Fruit fly (Drosophila melanogaster): ENCODE data around the gene Eip78C.
A peak's percentile ranks its signal among the peaks of the same experiment; 100 is the strongest.

The Eip78C gene

DNA sequence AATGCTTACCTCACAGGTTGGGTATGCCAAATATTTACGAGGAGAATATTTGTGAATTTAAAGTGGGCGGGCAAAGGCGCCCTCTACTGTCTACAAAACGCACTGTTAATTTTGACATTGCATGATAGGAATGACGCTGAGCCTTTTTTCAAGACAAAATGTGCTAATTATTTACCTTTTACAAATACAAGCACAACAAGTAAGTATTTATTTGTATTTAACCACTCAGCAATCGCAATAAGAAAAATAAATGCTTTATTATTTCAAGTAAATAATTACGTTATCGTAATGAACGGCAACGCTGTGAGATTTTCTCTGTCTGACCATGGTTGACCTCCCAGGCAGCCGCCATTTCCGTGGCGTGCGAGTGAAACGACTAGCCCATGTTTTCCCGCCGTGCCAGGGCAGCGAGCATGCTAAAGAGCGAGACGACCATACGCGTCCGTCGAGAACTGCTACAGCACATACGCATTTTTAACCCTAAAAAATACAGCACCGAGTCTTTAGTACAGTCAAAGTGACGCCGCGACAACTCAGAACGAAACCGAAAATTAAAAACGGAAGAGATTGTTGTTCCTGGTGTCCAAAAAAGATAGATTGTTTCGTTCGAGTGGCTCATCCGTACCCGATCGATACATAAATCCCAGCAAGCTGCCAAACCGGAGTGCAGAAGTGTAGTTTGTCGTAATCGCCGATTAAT lies 59.4 kb downstream of the Eip78C start, which contains the start of the genes CG12974 and pzg (continued):
- TF ChIP-seq nom (GFP tag; optimal IDR thresholded peaks at IDR 0.05) (peak; percentile 51), CG10147 (GFP tag; optimal IDR thresholded peaks at IDR 0.05) (peak; percentile 81), hbn (GFP tag; IDR thresholded peaks at IDR 0.05; ENCODE audit: partially characterized antibody) (peak; percentile 20), Side (GFP tag; optimal IDR thresholded peaks at IDR 0.05) (peak; percentile 48), CG18011 (GFP tag; optimal IDR thresholded peaks at IDR 0.05) (peak; percentile 50), chif (GFP tag; optimal IDR thresholded peaks at IDR 0.05) (peak; percentile 71 to 84), CG17912 (GFP tag; optimal IDR thresholded peaks at IDR 0.05) (peak; percentile 75), CG12155 (GFP tag; optimal IDR thresholded peaks at IDR 0.05) (peak; percentile 68), Hr51 (GFP tag; optimal IDR thresholded peaks at IDR 0.05) (peak; percentile 55 to 85), wor (GFP tag; IDR thresholded peaks at IDR 0.05) (peak; percentile 92), CG7271 (tag; optimal IDR thresholded peaks at IDR 0.05) (peak; percentile 64), CG6854 (GFP tag; optimal IDR thresholded peaks at IDR 0.05) (peak; percentile 1), Hey (tag; optimal IDR thresholded peaks at IDR 0.05) (peak; percentile 70), row (GFP tag; IDR thresholded peaks at IDR 0.05) (peak; percentile 88), CG6791 (GFP tag; IDR thresholded peaks at IDR 0.05; ENCODE audit: partially characterized antibody) (peak; percentile 67; the same call in 2 of the 3 replicates), MTF-1 (GFP tag; optimal IDR thresholded peaks at IDR 0.05; ENCODE audit: borderline replicate concordance) (peak; percentile 35), CG1602 (GFP tag; optimal IDR thresholded peaks at IDR 0.05) (peak; percentile 83), gem (tag; optimal IDR thresholded peaks at IDR 0.05) (peak; percentile 96), CTCF (GFP tag; optimal IDR thresholded peaks at IDR 0.05) (peak; percentile 95)

DNA sequence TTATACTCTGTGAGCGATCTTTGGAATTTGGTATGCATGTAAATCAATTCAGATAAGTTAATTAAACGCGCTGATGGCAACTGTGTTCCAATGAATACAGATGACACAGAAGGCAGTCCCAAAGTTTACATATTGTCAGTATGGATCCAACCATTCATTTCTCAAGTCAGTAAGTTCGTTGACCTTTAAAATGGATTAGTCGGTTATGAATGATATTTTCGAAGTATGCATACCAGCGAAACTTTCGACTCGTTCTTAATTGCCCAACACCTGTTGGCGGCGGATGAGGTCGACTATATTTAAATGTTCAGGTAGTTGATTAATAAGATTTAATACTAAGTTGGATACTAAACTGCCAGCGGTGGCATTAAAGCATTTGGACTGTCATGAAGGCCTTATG lies 63.9 kb downstream of the Eip78C start:
- TF ChIP-seq CG16863 (GFP tag; optimal IDR thresholded peaks at IDR 0.05) (no peak), gro (GFP tag; optimal IDR thresholded peaks at IDR 0.05) (peak; percentile 10), Nf-YC (tag; optimal IDR thresholded peaks at IDR 0.05) (no peak), lilli (GFP tag; optimal IDR thresholded peaks at IDR 0.05) (no peak), CG13123 (GFP tag; optimal IDR thresholded peaks at IDR 0.05) (no peak), sd (tag; optimal IDR thresholded peaks at IDR 0.05) (peak; percentile 81), Dref (GFP tag; IDR thresholded peaks at IDR 0.05) (no peak), CG3281 (GFP tag; optimal IDR thresholded peaks at IDR 0.05) (no peak), CG12769 (tag; optimal IDR thresholded peaks at IDR 0.05) (peak; percentile 6), hkb (optimal IDR thresholded peaks at IDR 0.05) (no peak), hkb (GFP tag; IDR thresholded peaks at IDR 0.05) (no peak), bab2 (GFP tag; optimal IDR thresholded peaks at IDR 0.05) (no peak), oc (tag; optimal IDR thresholded peaks at IDR 0.05) (peak; percentile 23), ftz-f1 (GFP tag; optimal IDR thresholded peaks at IDR 0.05) (no peak), NC2β (GFP tag; optimal IDR thresholded peaks at IDR 0.05) (no peak), Atf-2 (GFP tag; optimal IDR thresholded peaks at IDR 0.05) (no peak), kni (GFP tag; optimal IDR thresholded peaks at IDR 0.05) (no peak), scrt (GFP tag; optimal IDR thresholded peaks at IDR 0.05) (no peak), H2.0 (GFP tag; IDR thresholded peaks at IDR 0.05) (no peak)

dm6 chr3L:21291055-21291454 lies 64.6 kb downstream of the Eip78C start:
- peak; percentile 64 for TF ChIP-seq Awh (GFP tag; IDR thresholded peaks at IDR 0.05)
- TF ChIP-seq Dp (GFP tag; optimal IDR thresholded peaks at IDR 0.05) = no peak
- TF ChIP-seq Pdp1 (GFP tag; optimal IDR thresholded peaks at IDR 0.05) = peak in 1 of 2 experiments; percentile 20
- no peak for TF ChIP-seq mam (GFP tag; optimal IDR thresholded peaks at IDR 0.05)
- peak; percentile 85 for TF ChIP-seq Blimp-1 (GFP tag; optimal IDR thresholded peaks at IDR 0.05)
- TF ChIP-seq chinmo (GFP tag; IDR thresholded peaks at IDR 0.05; ENCODE audit: partially characterized antibody) = 0 out of 4 replicates have a peak, but pooled peaks have one; percentile 35
- TF ChIP-seq sr (GFP tag; IDR thresholded peaks at IDR 0.05) = 0 out of 3 replicates have a peak, but pooled peaks have one; percentile 9
- TF ChIP-seq CG4328 (GFP tag; optimal IDR thresholded peaks at IDR 0.05) = no peak

Data from whole organism, embryonic.